Worm (Caenorhabditis elegans): ENCODE results near the gene mdt-15.

Gene mdt-15

DNA sequence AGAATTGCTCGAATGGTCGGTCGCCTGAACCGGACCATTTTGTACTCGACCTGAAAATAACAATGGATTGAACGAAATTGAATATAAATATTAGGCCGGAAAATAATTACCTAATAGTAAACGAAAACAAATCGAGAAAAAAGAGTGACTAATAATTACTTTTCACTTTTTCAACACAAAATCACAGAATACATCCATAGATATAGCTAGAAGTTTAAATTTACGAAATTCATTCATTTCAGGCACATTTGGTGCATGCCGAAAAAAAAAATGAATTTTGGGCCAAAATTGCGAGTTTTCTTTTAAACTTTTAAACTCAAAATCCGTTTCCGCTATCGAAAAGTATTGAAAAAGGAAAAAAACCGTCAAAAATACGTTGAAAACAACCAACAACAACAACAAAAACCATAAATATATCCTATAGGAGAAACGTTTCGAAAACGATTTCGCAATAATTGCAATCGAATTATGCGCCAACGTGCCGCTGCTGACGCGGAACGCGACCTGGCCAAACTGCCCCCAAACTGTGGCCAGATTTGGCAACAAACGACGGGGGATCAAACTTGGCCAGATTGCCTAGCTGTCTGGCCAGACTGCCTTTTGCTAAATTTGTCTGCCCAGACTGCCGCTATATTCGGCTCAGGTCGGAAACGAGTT lies 48.1 kb downstream of the mdt-15 start, which contains the start of gene Y37B11A.3 (continued):
- TF ChIP-seq lin-13 (GFP tag; optimal IDR thresholded peaks at IDR 0.05) (peak; percentile 56), lin-38 (GFP tag; IDR thresholded peaks at IDR 0.05) (no peak), zfp-2 (tag; optimal IDR thresholded peaks at IDR 0.05) (no peak), mdt-29 (GFP tag; IDR thresholded peaks at IDR 0.05) (peak; percentile 22; the same call in 1 of the 2 replicates), hlh-11 (tag; optimal IDR thresholded peaks at IDR 0.05) (peak; percentile 61), Y48G9A.11 (GFP tag; IDR thresholded peaks at IDR 0.05) (no peak; the same call in 1 of the 2 replicates), nhr-102 (tag; optimal IDR thresholded peaks at IDR 0.05) (peak; percentile 67)

DNA sequence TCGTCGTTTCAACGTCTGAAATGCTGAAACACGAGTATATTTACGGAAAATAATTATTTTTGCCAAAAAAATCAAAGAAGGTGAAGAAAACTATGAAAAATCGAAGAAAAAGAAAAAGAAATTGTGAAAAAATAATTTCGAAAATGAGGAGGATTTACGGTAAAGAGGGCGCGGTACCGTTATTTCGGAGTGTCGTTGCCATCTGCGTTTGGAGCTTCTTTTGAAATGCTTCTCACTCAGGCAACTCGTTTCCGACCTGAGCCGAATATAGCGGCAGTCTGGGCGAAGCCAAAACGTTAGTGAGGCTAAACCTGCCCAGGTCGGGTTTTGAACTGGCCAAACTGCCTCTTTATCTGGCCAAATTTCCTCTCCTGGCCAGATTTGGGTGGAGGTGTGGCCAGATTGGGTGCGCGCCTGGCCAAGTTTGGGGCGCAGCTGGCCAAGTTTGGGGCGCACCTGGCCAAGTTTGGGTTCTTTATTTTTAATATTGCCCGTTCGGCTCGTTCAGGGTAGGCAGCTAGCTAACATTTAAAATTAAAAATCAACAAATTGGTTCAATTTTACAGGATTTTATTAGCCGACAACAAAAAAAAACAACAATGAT lies 49.6 kb downstream of the mdt-15 start:
- peak; percentile 65 for TF ChIP-seq set-16 (GFP tag; IDR thresholded peaks at IDR 0.05)
- peak; percentile 46; the same call in 1 of the 2 replicates for TF ChIP-seq egl-43 (GFP tag; IDR thresholded peaks at IDR 0.05)
- 0 out of 2 replicates have a peak, but pooled peaks have one; percentile 36 for TF ChIP-seq ceh-44 (GFP tag; IDR thresholded peaks at IDR 0.05)
- peak; percentile 97 for TF ChIP-seq Y48G9A.11 (GFP tag; IDR thresholded peaks at IDR 0.05)
- peak; percentile 56 for TF ChIP-seq vab-7 (GFP tag; IDR thresholded peaks at IDR 0.05)

DNA sequence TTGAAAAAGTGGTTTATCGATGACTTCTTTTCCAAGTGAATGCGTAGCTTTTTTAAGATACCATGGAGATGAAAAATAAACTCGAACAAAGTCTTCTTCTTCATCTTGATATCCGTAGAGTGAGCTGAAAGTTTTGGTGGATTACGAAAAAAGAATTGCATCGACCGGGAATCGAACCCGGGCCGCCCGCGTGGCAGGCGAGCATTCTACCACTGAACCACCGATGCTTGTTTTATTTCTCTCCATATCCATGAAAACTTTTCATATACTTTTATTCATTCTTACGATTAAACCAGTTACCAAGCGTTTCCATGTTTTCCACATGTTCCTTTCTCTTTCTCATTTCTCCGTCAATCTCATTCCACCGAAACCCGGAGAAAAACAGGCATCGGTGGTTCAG lies 51.5 kb downstream of the mdt-15 start:
- TF ChIP-seq F37D6.2 (tag; optimal IDR thresholded peaks at IDR 0.05) (no peak), Y48G9A.11 (GFP tag; IDR thresholded peaks at IDR 0.05) (peak; percentile 88), aha-1 (tag) (no peak), F44E2.7 (GFP tag; IDR thresholded peaks at IDR 0.05) (no peak), egl-43 (GFP tag; IDR thresholded peaks at IDR 0.05) (peak; percentile 72; the same call in 1 of the 2 replicates), vab-7 (GFP tag; IDR thresholded peaks at IDR 0.05) (peak; percentile 65; the same call in 1 of the 2 replicates), mep-1 (tag; optimal IDR thresholded peaks at IDR 0.05) (no peak), arid-1 (GFP tag; conservative IDR thresholded peaks at IDR 0.05) (peak; percentile 78), F26F4.8 (GFP tag; conservative IDR thresholded peaks at IDR 0.05) (0 out of 2 replicates have a peak, but pooled peaks have one; percentile 69), D1046.2 (GFP tag; IDR thresholded peaks at IDR 0.05) (0 out of 2 replicates have a peak, but pooled peaks have one; percentile 15), mdt-29 (GFP tag; IDR thresholded peaks at IDR 0.05) (peak; percentile 26; the same call in 1 of the 2 replicates), madf-5 (GFP tag; IDR thresholded peaks at IDR 0.05) (peak in 1 of 2 experiments; percentile 76; a peak in 1 of 4 replicates), lim-7 (GFP tag; IDR thresholded peaks at IDR 0.05) (peak; percentile 74)

Measured in whole organism, L4 larva.